Fruit fly (Drosophila melanogaster) whole organism, embryonic: ENCODE data around the gene msb1l.

Experiments used
- Awh ChIP-seq: fragments of 200-800 bp; sonication (Bioruptor generic); IDR thresholded peaks from 2 replicates; pipeline ENCODE4, ENCODE4 v1.3.6; 2022; ENCODE audit warnings: missing biosample characterization, missing genetic modification characterization
- BEAF-32 ChIP-seq: fragments of 200-800 bp; sonication (Bioruptor generic); optimal IDR thresholded peaks from 3 replicates; lab custom pipeline; 2017; ENCODE audit warnings: missing biosample characterization, missing genetic modification characterization, mild to moderate bottlenecking, moderate library complexity, missing genetic modification reagents
- CG11085 ChIP-seq: fragments of 200-800 bp; sonication (Bioruptor generic); IDR thresholded peaks from 2 replicates; pipeline ENCODE4 v1.3.6; 2022; ENCODE audit warnings: missing biosample characterization, missing genetic modification characterization
- CG12942 ChIP-seq: fragments of 200-800 bp; sonication (Bioruptor generic); optimal IDR thresholded peaks from 3 replicates; lab custom pipeline; 2016; ENCODE audit warnings: missing biosample characterization, missing genetic modification characterization
- CG13123 ChIP-seq: fragments of 200-800 bp; sonication (Bioruptor generic); optimal IDR thresholded peaks from 2 replicates; lab custom pipeline; 2016; ENCODE audit warnings: missing biosample characterization, missing genetic modification characterization
- CG15479 ChIP-seq: fragments of 200-800 bp; sonication (Bioruptor generic); optimal IDR thresholded peaks from 3 replicates; lab custom pipeline; 2019; ENCODE audit warnings: missing biosample characterization, mild to moderate bottlenecking, missing genetic modification characterization, moderate library complexity
- CG1602 ChIP-seq: fragments of 200-800 bp; sonication (Bioruptor generic); optimal IDR thresholded peaks from 3 replicates; lab custom pipeline; 2016; ENCODE audit warnings: missing biosample characterization, missing genetic modification characterization
- CG17361 ChIP-seq: fragments of 200-800 bp; sonication (Bioruptor generic); IDR thresholded peaks from 3 replicates; pipeline ENCODE4 v1.3.6; 2022; ENCODE audit warnings: missing biosample characterization, missing genetic modification characterization
- CG17568 ChIP-seq: fragments of 200-800 bp; sonication (Bioruptor generic); optimal IDR thresholded peaks from 2 replicates; lab custom pipeline; 2018; ENCODE audit warnings: missing biosample characterization, mild to moderate bottlenecking, missing genetic modification characterization, moderate library complexity
- CG17912 ChIP-seq: fragments of 200-800 bp; sonication (Bioruptor generic); optimal IDR thresholded peaks from 2 replicates; lab custom pipeline; 2018; ENCODE audit warnings: missing biosample characterization, mild to moderate bottlenecking, missing genetic modification characterization
- CG1832 ChIP-seq: fragments of 200-800 bp; sonication (Bioruptor generic); optimal IDR thresholded peaks from 2 replicates; lab custom pipeline; 2017; ENCODE audit warnings: missing biosample characterization, mild to moderate bottlenecking, missing genetic modification characterization, inconsistent platforms
- CG18599 ChIP-seq: fragments of 200-800 bp; sonication (Bioruptor generic); optimal IDR thresholded peaks from 3 replicates; lab custom pipeline; 2017; ENCODE audit warnings: missing biosample characterization, missing genetic modification characterization, mild to moderate bottlenecking, moderate library complexity, missing genetic modification reagents
- CG2202 ChIP-seq: fragments of 200-800 bp; sonication (Bioruptor generic); optimal IDR thresholded peaks from 2 replicates; lab custom pipeline; 2018; ENCODE audit warnings: missing biosample characterization, mild to moderate bottlenecking, missing genetic modification characterization
- CG2889 ChIP-seq: fragments of 200-800 bp; sonication (Bioruptor generic); IDR thresholded peaks from 3 replicates; pipeline ENCODE4 v1.3.6; 2022; ENCODE audit warnings: missing biosample characterization, missing genetic modification characterization
- CG33557 ChIP-seq: fragments of 200-800 bp; sonication (Bioruptor generic); optimal IDR thresholded peaks from 2 replicates; lab custom pipeline; 2019; ENCODE audit warnings: missing biosample characterization, mild to moderate bottlenecking, missing genetic modification characterization, moderate library complexity
- CG6683 ChIP-seq: fragments of 200-800 bp; sonication (Bioruptor generic); optimal IDR thresholded peaks from 2 replicates; lab custom pipeline; 2017; ENCODE audit warnings: missing biosample characterization, mild to moderate bottlenecking, missing genetic modification characterization, missing genetic modification reagents
- CG7745 ChIP-seq: fragments of 200-800 bp; sonication (Bioruptor generic); optimal IDR thresholded peaks from 2 replicates; lab custom pipeline; 2018; ENCODE audit warnings: missing biosample characterization, mild to moderate bottlenecking, missing genetic modification characterization, moderate library complexity
- CG8765 ChIP-seq: fragments of 200-800 bp; sonication (Bioruptor generic); IDR thresholded peaks from 2 replicates; pipeline ENCODE4 v1.3.6; 2022; ENCODE audit warnings: missing biosample characterization, missing genetic modification characterization
- Camta ChIP-seq: fragments of 200-800 bp; sonication (Bioruptor generic); optimal IDR thresholded peaks from 2 replicates; lab custom pipeline; 2016; ENCODE audit warnings: missing biosample characterization, missing genetic modification characterization
- CrebB ChIP-seq: fragments of 200-800 bp; sonication (Bioruptor generic); optimal IDR thresholded peaks from 3 replicates; lab custom pipeline; 2018; ENCODE audit warnings: missing biosample characterization, mild to moderate bottlenecking, missing genetic modification characterization
- Dad ChIP-seq: fragments of 200-800 bp; sonication (Bioruptor generic); optimal IDR thresholded peaks from 3 replicates; lab custom pipeline; 2016; ENCODE audit warnings: missing biosample characterization, missing genetic modification characterization
- Deaf1 ChIP-seq: fragments of 200-800 bp; optimal IDR thresholded peaks from 3 replicates; lab custom pipeline; 2019; ENCODE audit warnings: missing biosample characterization, mild to moderate bottlenecking, missing genetic modification characterization, moderate library complexity
- HLH3B ChIP-seq: fragments of 200-800 bp; sonication (Bioruptor generic); IDR thresholded peaks from 2 replicates; pipeline ENCODE4 v1.3.6; 2022; ENCODE audit warnings: missing biosample characterization, missing genetic modification characterization
- Hr3 ChIP-seq: fragments of 200-800 bp; sonication (Bioruptor generic); optimal IDR thresholded peaks from 3 replicates; lab custom pipeline; 2016; ENCODE audit warnings: missing biosample characterization, missing genetic modification characterization
- MESR4 ChIP-seq: fragments of 200-800 bp; sonication (Bioruptor generic); optimal IDR thresholded peaks from 2 replicates; lab custom pipeline; 2018; ENCODE audit warnings: missing biosample characterization, mild to moderate bottlenecking, missing genetic modification characterization, moderate library complexity
- Mad ChIP-seq: fragments of 200-800 bp; sonication (Bioruptor generic); optimal IDR thresholded peaks from 2 replicates; lab custom pipeline; 2016; ENCODE audit warnings: missing biosample characterization, missing genetic modification characterization
- Meics ChIP-seq: fragments of 200-800 bp; sonication (Bioruptor generic); optimal IDR thresholded peaks from 2 replicates; lab custom pipeline; 2017; ENCODE audit warnings: missing biosample characterization, mild to moderate bottlenecking, missing genetic modification characterization
- Myb ChIP-seq: fragments of 200-800 bp; sonication (Bioruptor generic); optimal IDR thresholded peaks from 2 replicates; lab custom pipeline; 2016; ENCODE audit warnings: missing biosample characterization, missing genetic modification characterization
- NK7.1 ChIP-seq: fragments of 200-800 bp; sonication (Bioruptor generic); optimal IDR thresholded peaks from 3 replicates; lab custom pipeline; 2016; ENCODE audit warnings: missing biosample characterization, missing genetic modification characterization
- Nf-YA ChIP-seq: fragments of 200-800 bp; sonication (Bioruptor generic); IDR thresholded peaks from 2 replicates; pipeline ENCODE4 v1.3.6; 2022; ENCODE audit warnings: missing biosample characterization, missing genetic modification characterization
- Pdp1 ChIP-seq, 2 experiments: fragments of 200-800 bp; sonication (Bioruptor generic); optimal IDR thresholded peaks; 3 replicates each; lab custom pipeline; 2016; ENCODE audit warnings: missing biosample characterization in 2 of 2, missing genetic modification characterization in 2 of 2, mild to moderate bottlenecking in 1 of 2, moderate library complexity in 1 of 2
- Sox102F ChIP-seq: fragments of 200-800 bp; sonication (Bioruptor generic); optimal IDR thresholded peaks from 2 replicates; lab custom pipeline; 2018; ENCODE audit warnings: missing biosample characterization, mild to moderate bottlenecking, missing genetic modification characterization, moderate library complexity
- Spps ChIP-seq: fragments of 200-800 bp; sonication (Bioruptor generic); optimal IDR thresholded peaks from 2 replicates; lab custom pipeline; 2018; ENCODE audit warnings: missing biosample characterization, mild to moderate bottlenecking, missing genetic modification characterization
- Sry-δ ChIP-seq: fragments of 200-800 bp; sonication (Bioruptor generic); optimal IDR thresholded peaks from 2 replicates; lab custom pipeline; 2016; ENCODE audit warnings: missing biosample characterization, missing genetic modification characterization
- Vsx1 ChIP-seq: fragments of 200-800 bp; sonication (Bioruptor generic); optimal IDR thresholded peaks from 2 replicates; lab custom pipeline; 2017; ENCODE audit warnings: missing biosample characterization, mild to moderate bottlenecking, missing genetic modification characterization, missing genetic modification reagents
- ap ChIP-seq: fragments of 200-800 bp; sonication (Bioruptor generic); IDR thresholded peaks from 2 replicates; pipeline ENCODE4 v1.3.6; 2022; ENCODE audit warnings: missing biosample characterization, missing genetic modification characterization
- ato ChIP-seq: fragments of 200-800 bp; sonication (Bioruptor generic); IDR thresholded peaks from 2 replicates; pipeline ENCODE4 v1.3.6; 2022; ENCODE audit warnings: missing biosample characterization, missing genetic modification characterization; ENCODE audit not compliant: partially characterized antibody
- chif ChIP-seq, 2 experiments: fragments of 200-800 bp; sonication (Bioruptor generic); optimal IDR thresholded peaks; 3 replicates each; lab custom pipeline; 2016; ENCODE audit warnings: missing biosample characterization in 2 of 2, missing genetic modification characterization in 2 of 2
- disco-r ChIP-seq: fragments of 200-800 bp; sonication (Bioruptor generic); optimal IDR thresholded peaks from 2 replicates; lab custom pipeline; 2016; ENCODE audit warnings: missing biosample characterization, missing genetic modification characterization
- dmrt11E ChIP-seq: fragments of 200-800 bp; sonication (Bioruptor generic); optimal IDR thresholded peaks from 3 replicates; lab custom pipeline; 2018; ENCODE audit warnings: missing biosample characterization, mild to moderate bottlenecking, missing genetic modification characterization, moderate library complexity
- emc ChIP-seq: fragments of 200-800 bp; sonication (Bioruptor generic); optimal IDR thresholded peaks from 2 replicates; lab custom pipeline; 2016; ENCODE audit warnings: missing biosample characterization, missing genetic modification characterization
- exex ChIP-seq: fragments of 200-800 bp; sonication (Bioruptor generic); optimal IDR thresholded peaks from 4 replicates; lab custom pipeline; 2018; ENCODE audit warnings: missing biosample characterization, mild to moderate bottlenecking, missing genetic modification characterization, moderate library complexity
- gcm2 ChIP-seq: fragments of 200-800 bp; sonication (Bioruptor generic); optimal IDR thresholded peaks from 2 replicates; lab custom pipeline; 2016; ENCODE audit warnings: missing biosample characterization, missing genetic modification characterization
- grau ChIP-seq: fragments of 200-800 bp; optimal IDR thresholded peaks from 3 replicates; lab custom pipeline; 2019; ENCODE audit warnings: missing biosample characterization, mild to moderate bottlenecking, missing genetic modification characterization, moderate library complexity
- run ChIP-seq: fragments of 200-800 bp; sonication (Bioruptor generic); optimal IDR thresholded peaks from 3 replicates; lab custom pipeline; 2018; ENCODE audit warnings: missing biosample characterization, mild to moderate bottlenecking, missing genetic modification characterization
- slp2 ChIP-seq: fragments of 200-800 bp; sonication (Bioruptor generic); optimal IDR thresholded peaks from 2 replicates; lab custom pipeline; 2016; ENCODE audit warnings: missing biosample characterization, missing genetic modification characterization
- sug ChIP-seq: fragments of 200-800 bp; optimal IDR thresholded peaks from 2 replicates; lab custom pipeline; 2019; ENCODE audit warnings: missing biosample characterization, mild to moderate bottlenecking, missing genetic modification characterization, moderate library complexity
- tll ChIP-seq, 2 experiments: fragments of 200-800 bp in 1 of 2; fragments of >200 bp in 1 of 2; sonication (Bioruptor generic) in 1 of 2; optimal IDR thresholded peaks; 2 replicates each; lab custom pipeline; 2017 to 2019; ENCODE audit warnings: missing biosample characterization in 2 of 2, missing genetic modification characterization in 2 of 2, mild to moderate bottlenecking in 1 of 2, moderate library complexity in 1 of 2
- trem ChIP-seq: fragments of 200-800 bp; optimal IDR thresholded peaks from 3 replicates; lab custom pipeline; 2019; ENCODE audit warnings: missing biosample characterization, mild to moderate bottlenecking, missing genetic modification characterization, moderate library complexity
- tup ChIP-seq: fragments of 200-800 bp; sonication (Bioruptor generic); optimal IDR thresholded peaks from 2 replicates; lab custom pipeline; 2016; ENCODE audit warnings: missing biosample characterization, mild to moderate bottlenecking, missing genetic modification characterization, moderate library complexity

Gene msb1l

DNA sequence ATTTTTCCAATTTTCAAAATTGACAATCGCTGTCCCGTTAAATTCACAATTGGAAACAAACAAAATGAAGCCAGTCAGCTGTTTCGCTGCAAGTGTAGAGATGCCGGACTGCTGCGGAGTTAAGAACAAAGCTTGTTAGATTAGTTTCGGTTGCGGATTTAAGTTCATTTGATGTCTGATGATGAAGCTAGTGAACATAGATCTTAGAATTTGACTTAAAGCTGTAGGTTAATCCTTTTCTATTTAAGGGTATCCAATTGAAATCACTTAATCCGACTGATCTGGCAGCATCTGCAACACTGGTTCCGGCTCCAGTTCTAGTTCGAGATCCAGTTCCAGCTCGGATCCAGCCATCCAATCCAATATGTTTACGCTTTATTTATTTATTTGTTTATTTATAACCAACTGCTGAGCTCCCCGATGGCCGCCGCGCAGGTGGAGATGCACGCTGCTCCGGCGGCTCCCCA, 6.5 kb downstream of the msb1l start, which contains the start of the genes PCNA2 and CG10366 (continued):
- TF ChIP-seq emc (GFP tag; lab: Kevin White, UChicago) (peak; percentile 49), Spps (tag; lab: Kevin White, UChicago) (peak; percentile 17), dmrt11E (tag; lab: Kevin White, UChicago) (peak; percentile 62), Sox102F (GFP tag; lab: Kevin White, UChicago) (peak; percentile 54), Awh (GFP tag; lab: Robert Waterston, UW) (no peak), ap (GFP tag; lab: Robert Waterston, UW) (no peak), Hr3 (GFP tag; lab: Kevin White, UChicago) (peak; percentile 59), run (tag; lab: Kevin White, UChicago) (no peak), gcm2 (no peak), Mad (GFP tag; lab: Kevin White, UChicago) (peak; percentile 76), Dad (GFP tag; lab: Kevin White, UChicago) (peak; percentile 69), CG18599 (GFP tag; lab: Kevin White, UChicago) (peak; percentile 59), disco-r (no peak), CG17912 (GFP tag; lab: Kevin White, UChicago) (no peak), Pdp1 (GFP tag; optimal IDR thresholded peaks at IDR 0.05; lab: Kevin White, UChicago) (peak; percentile 45 to 80), Vsx1 (GFP tag; lab: Kevin White, UChicago) (no peak), CG11085 (no peak), Myb (GFP tag; lab: Kevin White, UChicago) (peak; percentile 79), tup (GFP tag; lab: Kevin White, UChicago) (peak; percentile 21), HLH3B (GFP tag; lab: Robert Waterston, UW) (0 out of 2 replicates have a peak, but pooled peaks have one; percentile 9), CG8765 (no peak), CG17361 (peak; percentile 56; the same call in 2 of the 3 replicates), CG17568 (GFP tag; lab: Kevin White, UChicago) (no peak), CG1832 (no peak), sug (peak; percentile 78), CG33557 (GFP tag; lab: Kevin White, UChicago) (peak; percentile 58), slp2 (GFP tag; lab: Kevin White, UChicago) (peak; percentile 64), exex (tag; lab: Kevin White, UChicago) (no peak), grau (peak; percentile 65), CG15479 (GFP tag; lab: Kevin White, UChicago) (no peak), CG6683 (GFP tag; lab: Kevin White, UChicago) (no peak), tll (GFP tag; optimal IDR thresholded peaks at IDR 0.05; lab: Kevin White, UChicago) (peak in 1 of 2 experiments; percentile 17), CG12942 (GFP tag; lab: Kevin White, UChicago) (peak; percentile 66), trem (tag; lab: Kevin White, UChicago) (peak; percentile 88), Meics (GFP tag; lab: Kevin White, UChicago) (peak; percentile 56), BEAF-32 (GFP tag; lab: Kevin White, UChicago) (peak; percentile 47), CrebB (tag; lab: Kevin White, UChicago) (peak; percentile 44), NK7.1 (peak; percentile 2), Nf-YA (GFP tag; lab: Robert Waterston, UW) (no peak), Sry-δ (GFP tag; lab: Kevin White, UChicago) (peak; percentile 55), MESR4 (GFP tag; lab: Kevin White, UChicago) (peak; percentile 57), CG2889 (GFP tag; lab: Robert Waterston, UW) (no peak), CG7745 (tag; lab: Kevin White, UChicago) (no peak), CG13123 (peak; percentile 56), Deaf1 (no peak), CG1602 (GFP tag; lab: Kevin White, UChicago) (peak; percentile 42), ato (0 out of 2 replicates have a peak, but pooled peaks have one; percentile 23), chif (GFP tag; optimal IDR thresholded peaks at IDR 0.05; lab: Kevin White, UChicago) (peak; percentile 50 to 61), Camta (GFP tag; lab: Kevin White, UChicago) (peak; percentile 51), CG2202 (tag; lab: Kevin White, UChicago) (peak; percentile 32)
